Fruit fly (Drosophila melanogaster) whole organism, prepupa: Measurements from ENCODE around the gene Mkp3.

Source experiments
- CG10631 ChIP-seq: fragments of 200-800 bp; sonication (Bioruptor generic); optimal IDR thresholded peaks from 2 replicates; lab custom pipeline; 2016; ENCODE audit warnings: missing biosample characterization, missing genetic modification characterization
- CG10669 ChIP-seq: fragments of 200-800 bp; sonication (Bioruptor generic); optimal IDR thresholded peaks from 3 replicates; lab custom pipeline; 2018; ENCODE audit warnings: missing biosample characterization, mild to moderate bottlenecking, missing genetic modification characterization, moderate library complexity
- CG16779 ChIP-seq: fragments of 200-800 bp; sonication (Bioruptor generic); optimal IDR thresholded peaks from 3 replicates; lab custom pipeline; 2017; ENCODE audit warnings: missing biosample characterization, mild to moderate bottlenecking, missing genetic modification characterization
- CG3032 ChIP-seq: fragments of 200-800 bp; optimal IDR thresholded peaks from 2 replicates; lab custom pipeline; 2019; ENCODE audit warnings: missing biosample characterization, mild to moderate bottlenecking, missing genetic modification characterization, moderate library complexity
- CG32006 ChIP-seq: fragments of 200-800 bp; sonication (Bioruptor generic); optimal IDR thresholded peaks from 3 replicates; lab custom pipeline; 2017; ENCODE audit warnings: missing biosample characterization, mild to moderate bottlenecking, missing genetic modification characterization
- CG3919 ChIP-seq: fragments of 200-800 bp; sonication (Bioruptor generic); optimal IDR thresholded peaks from 3 replicates; lab custom pipeline; 2016; ENCODE audit warnings: missing biosample characterization, missing genetic modification characterization
- CG4318 ChIP-seq: fragments of 200-800 bp; sonication (Bioruptor generic); optimal IDR thresholded peaks from 3 replicates; lab custom pipeline; 2017; ENCODE audit warnings: missing biosample characterization, mild to moderate bottlenecking, missing genetic modification characterization
- CG6163 ChIP-seq: fragments of 200-800 bp; sonication (Bioruptor generic); IDR thresholded peaks from 3 replicates; pipeline ENCODE4 v1.3.6; 2022; ENCODE audit warnings: missing biosample characterization, missing genetic modification characterization
- CG6792 ChIP-seq: fragments of 200-800 bp; sonication (Bioruptor generic); optimal IDR thresholded peaks from 3 replicates; lab custom pipeline; 2016; ENCODE audit warnings: missing biosample characterization, missing genetic modification characterization
- CG6808 ChIP-seq: fragments of 200-800 bp; sonication (Bioruptor generic); optimal IDR thresholded peaks from 3 replicates; lab custom pipeline; 2017; ENCODE audit warnings: missing biosample characterization, missing genetic modification characterization, mild to moderate bottlenecking, moderate library complexity, missing genetic modification reagents
- CG6854 ChIP-seq: fragments of 200-800 bp; sonication (Bioruptor generic); optimal IDR thresholded peaks from 2 replicates; lab custom pipeline; 2017; ENCODE audit warnings: missing biosample characterization, mild to moderate bottlenecking, missing genetic modification characterization
- CG7368 ChIP-seq: fragments of 200-800 bp; sonication (Bioruptor generic); optimal IDR thresholded peaks from 3 replicates; lab custom pipeline; 2016; ENCODE audit warnings: missing biosample characterization, missing genetic modification characterization
- CG8119 ChIP-seq: fragments of 200-800 bp; sonication (Bioruptor generic); IDR thresholded peaks from 3 replicates; pipeline ENCODE4 v1.3.6; 2022; ENCODE audit warnings: missing biosample characterization, missing genetic modification characterization
- CG8319 ChIP-seq: fragments of 200-800 bp; sonication (Bioruptor generic); optimal IDR thresholded peaks from 3 replicates; lab custom pipeline; 2016; ENCODE audit warnings: missing biosample characterization, missing genetic modification characterization
- CG9139 ChIP-seq: fragments of 200-800 bp; sonication (Bioruptor generic); optimal IDR thresholded peaks from 3 replicates; lab custom pipeline; 2017; ENCODE audit warnings: missing biosample characterization, mild to moderate bottlenecking, missing genetic modification characterization
- Eip75B ChIP-seq: fragments of 200-800 bp; sonication (Bioruptor generic); optimal IDR thresholded peaks from 3 replicates; lab custom pipeline; 2016; ENCODE audit warnings: missing biosample characterization, missing genetic modification characterization
- Eip78C ChIP-seq: fragments of 200-800 bp; sonication (Bioruptor generic); peaks from one replicate; lab custom pipeline; 2016; ENCODE audit warnings: missing biosample characterization, missing genetic modification characterization
- Eip93F ChIP-seq: fragments of 200-800 bp; sonication (Bioruptor generic); optimal IDR thresholded peaks from 2 replicates; lab custom pipeline; 2016; ENCODE audit warnings: missing biosample characterization, mild to moderate bottlenecking, missing genetic modification characterization
- Gug ChIP-seq: fragments of 200-800 bp; sonication (Bioruptor generic); IDR thresholded peaks from 2 replicates; pipeline ENCODE4 v1.3.6; 2022; ENCODE audit warnings: missing biosample characterization, missing genetic modification characterization
- Hr38 ChIP-seq: sonication (Bioruptor generic); optimal IDR thresholded peaks from 2 replicates; lab custom pipeline; 2016; ENCODE audit warnings: missing biosample characterization, missing genetic modification characterization
- Hr39 ChIP-seq: fragments of 200-800 bp; sonication (Bioruptor generic); optimal IDR thresholded peaks from 2 replicates; lab custom pipeline; 2016; ENCODE audit warnings: missing biosample characterization, missing genetic modification characterization
- Hr4 ChIP-seq: fragments of 200-800 bp; sonication (Bioruptor generic); optimal IDR thresholded peaks from 3 replicates; lab custom pipeline; 2016; ENCODE audit warnings: missing biosample characterization, missing genetic modification characterization
- OdsH ChIP-seq: fragments of 200-800 bp; sonication (Bioruptor generic); optimal IDR thresholded peaks from 3 replicates; lab custom pipeline; 2016; ENCODE audit warnings: missing biosample characterization, missing genetic modification characterization
- Smox ChIP-seq: fragments of 200-800 bp; sonication (Bioruptor generic); optimal IDR thresholded peaks from 3 replicates; lab custom pipeline; 2016; ENCODE audit warnings: missing biosample characterization, missing genetic modification characterization
- Sox14 ChIP-seq: fragments of 200-800 bp; sonication (Bioruptor generic); optimal IDR thresholded peaks from 3 replicates; lab custom pipeline; 2016; ENCODE audit warnings: missing biosample characterization, missing genetic modification characterization
- Sox15 ChIP-seq: fragments of 200-800 bp; sonication (Bioruptor generic); optimal IDR thresholded peaks from 3 replicates; lab custom pipeline; 2016; ENCODE audit warnings: missing biosample characterization, missing genetic modification characterization
- cyc ChIP-seq: fragments of 200-800 bp; sonication (Bioruptor generic); optimal IDR thresholded peaks from 3 replicates; lab custom pipeline; 2016; ENCODE audit warnings: missing biosample characterization, missing genetic modification characterization
- dac ChIP-seq: fragments of 200-800 bp; sonication (Bioruptor generic); optimal IDR thresholded peaks from 2 replicates; lab custom pipeline; 2017; ENCODE audit warnings: missing biosample characterization, mild to moderate bottlenecking, missing genetic modification characterization
- dsx ChIP-seq: fragments of 200-800 bp; optimal IDR thresholded peaks from 3 replicates; lab custom pipeline; 2019; ENCODE audit warnings: missing biosample characterization, mild to moderate bottlenecking, missing genetic modification characterization, moderate library complexity; ENCODE audit not compliant: poor library complexity, severe bottlenecking
- eg ChIP-seq: fragments of 200-800 bp; sonication (Bioruptor generic); IDR thresholded peaks from 3 replicates; pipeline ENCODE4 v1.3.6; 2022; ENCODE audit warnings: missing biosample characterization, missing genetic modification characterization
- fd59A ChIP-seq: fragments of 200-800 bp; sonication (Bioruptor generic); optimal IDR thresholded peaks from 2 replicates; lab custom pipeline; 2017; ENCODE audit warnings: missing biosample characterization, mild to moderate bottlenecking, missing genetic modification characterization, missing genetic modification reagents
- fd85E ChIP-seq: fragments of 200-800 bp; sonication (Bioruptor generic); optimal IDR thresholded peaks from 3 replicates; lab custom pipeline; 2016; ENCODE audit warnings: missing biosample characterization, missing genetic modification characterization
- fkh ChIP-seq: fragments of 200-800 bp; sonication (Bioruptor generic); optimal IDR thresholded peaks from 3 replicates; lab custom pipeline; 2017; ENCODE audit warnings: missing biosample characterization, mild to moderate bottlenecking, missing genetic modification characterization, moderate library complexity
- lz ChIP-seq: fragments of 200-800 bp; sonication (Bioruptor generic); optimal IDR thresholded peaks from 3 replicates; lab custom pipeline; 2016; ENCODE audit warnings: missing biosample characterization, missing genetic modification characterization
- net ChIP-seq: fragments of 200-800 bp; sonication (Bioruptor generic); optimal IDR thresholded peaks from 3 replicates; lab custom pipeline; 2016; ENCODE audit warnings: missing biosample characterization, missing genetic modification characterization
- pdm3 ChIP-seq: fragments of 200-800 bp; sonication (Bioruptor generic); optimal IDR thresholded peaks from 3 replicates; lab custom pipeline; 2016; ENCODE audit warnings: missing biosample characterization, missing genetic modification characterization
- salr ChIP-seq, 2 experiments: fragments of 200-800 bp; sonication (Bioruptor generic); optimal IDR thresholded peaks; 3 replicates each; lab custom pipeline; 2016 to 2018; ENCODE audit warnings: missing biosample characterization in 2 of 2, missing genetic modification characterization in 2 of 2, mild to moderate bottlenecking in 1 of 2
- spab ChIP-seq: fragments of 200-800 bp; sonication (Bioruptor generic); optimal IDR thresholded peaks from 2 replicates; lab custom pipeline; 2017; ENCODE audit warnings: missing biosample characterization, mild to moderate bottlenecking, missing genetic modification characterization, missing genetic modification reagents
- svp ChIP-seq: fragments of 200-800 bp; sonication (Bioruptor generic); peaks from one replicate; lab custom pipeline; 2016; ENCODE audit warnings: missing biosample characterization, missing genetic modification characterization
- topi ChIP-seq: fragments of 200-800 bp; sonication (Bioruptor generic); optimal IDR thresholded peaks from 3 replicates; lab custom pipeline; 2016; ENCODE audit warnings: missing biosample characterization, missing genetic modification characterization
- vri ChIP-seq: fragments of 200-800 bp; sonication (Bioruptor generic); optimal IDR thresholded peaks from 3 replicates; lab custom pipeline; 2016; ENCODE audit warnings: missing biosample characterization, mild to moderate bottlenecking, missing genetic modification characterization

Gene Mkp3

dm6 chr3L:19033154-19033811 is 52.9 kb downstream of the Mkp3 start (continued):
- peak; percentile 53 for TF ChIP-seq CG9139 (GFP tag; lab: Kevin White, UChicago)
- peak; percentile 65 for TF ChIP-seq CG32006
- peak; percentile 32 for TF ChIP-seq CG16779 (tag; lab: Kevin White, UChicago)
- peak; percentile 45 for TF ChIP-seq Hr39 (GFP tag; lab: Kevin White, UChicago)
- TF ChIP-seq CG8319: peak; percentile 47
- TF ChIP-seq CG3919 (GFP tag; lab: Kevin White, UChicago): peak; percentile 78
- peak; percentile 89 for TF ChIP-seq Eip78C (GFP tag; lab: Kevin White, UChicago)
- TF ChIP-seq cyc (GFP tag; lab: Kevin White, UChicago): peak; percentile 53
- TF ChIP-seq lz (GFP tag; lab: Kevin White, UChicago): peak; percentile 36
- TF ChIP-seq Smox (GFP tag; lab: Kevin White, UChicago): peak; percentile 51

- TF ChIP-seq eg (no peak), fd85E (no peak), CG4318 (GFP tag; lab: Kevin White, UChicago) (no peak), Sox15 (no peak), CG8119 (GFP tag; lab: Robert Waterston, UW) (no peak), dac (no peak), net (no peak), Hr4 (GFP tag; lab: Kevin White, UChicago) (no peak)
- TF ChIP-seq, all 60 proteins: peak for 0
These were observed 53.5 kb downstream of the Mkp3 start for dm6 chr3L:19032676-19033075.

DNA sequence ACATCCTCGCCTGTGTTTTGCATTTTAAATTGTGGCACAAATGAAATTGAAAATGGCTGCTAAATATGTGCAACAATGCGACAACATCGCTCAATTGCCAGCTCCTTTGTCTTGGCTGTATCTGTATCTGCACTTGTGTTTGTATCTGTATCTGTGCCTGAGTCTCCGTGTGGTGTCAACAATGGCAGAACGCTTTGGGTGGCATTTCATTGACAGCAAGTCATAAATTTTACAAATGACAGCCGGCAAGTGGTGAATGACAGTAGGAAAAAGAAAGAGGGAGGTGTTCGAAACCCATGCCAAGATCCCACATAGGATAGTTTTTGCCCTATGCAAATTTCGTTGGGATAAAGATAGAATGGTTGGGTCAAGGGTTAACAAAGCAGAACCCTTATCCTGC is 54.4 kb downstream of the Mkp3 start:
- TF ChIP-seq Gug (GFP tag; lab: Robert Waterston, UW) (no peak), CG6792 (GFP tag; lab: Kevin White, UChicago) (no peak), CG7368 (GFP tag; lab: Kevin White, UChicago) (no peak), vri (GFP tag; lab: Kevin White, UChicago) (no peak), Sox14 (GFP tag; lab: Kevin White, UChicago) (peak; percentile 16), CG10631 (GFP tag; lab: Kevin White, UChicago) (no peak)

dm6 chr3L:19027172-19027571 is 59.1 kb downstream of the Mkp3 start:
- TF ChIP-seq CG6854 (GFP tag; lab: Kevin White, UChicago): no peak
- TF ChIP-seq dsx: no peak
- no peak for TF ChIP-seq Smox (GFP tag; lab: Kevin White, UChicago)
- no peak for TF ChIP-seq pdm3
- TF ChIP-seq CG7368 (GFP tag; lab: Kevin White, UChicago): no peak
- TF ChIP-seq Eip93F (GFP tag; lab: Kevin White, UChicago): no peak
- peak; percentile 12 for TF ChIP-seq CG32006
- TF ChIP-seq lz (GFP tag; lab: Kevin White, UChicago): no peak
- no peak for TF ChIP-seq CG3032 (tag; lab: Kevin White, UChicago)
- no peak for TF ChIP-seq Sox14 (GFP tag; lab: Kevin White, UChicago)
- TF ChIP-seq Eip75B: no peak
- TF ChIP-seq CG10631 (GFP tag; lab: Kevin White, UChicago): no peak
- TF ChIP-seq CG6163 (GFP tag; lab: Robert Waterston, UW): no peak
- TF ChIP-seq dac: no peak
- peak; percentile 54 for TF ChIP-seq svp
- no peak for TF ChIP-seq CG3919 (GFP tag; lab: Kevin White, UChicago)
- no peak for TF ChIP-seq spab
- no peak for TF ChIP-seq Hr38 (GFP tag; lab: Kevin White, UChicago)
- TF ChIP-seq topi (GFP tag; lab: Kevin White, UChicago): no peak
- TF ChIP-seq CG6808 (GFP tag; lab: Kevin White, UChicago): no peak
- TF ChIP-seq fd59A (GFP tag; lab: Kevin White, UChicago): no peak
- peak; percentile 17 for TF ChIP-seq Hr4 (GFP tag; lab: Kevin White, UChicago)
- TF ChIP-seq fkh (GFP tag; lab: Kevin White, UChicago): no peak
- TF ChIP-seq Eip78C (GFP tag; lab: Kevin White, UChicago): peak; percentile 71
- no peak for TF ChIP-seq CG9139 (GFP tag; lab: Kevin White, UChicago)
- peak; percentile 13 for TF ChIP-seq OdsH (GFP tag; lab: Kevin White, UChicago)
- no peak for TF ChIP-seq vri (GFP tag; lab: Kevin White, UChicago)
- no peak for TF ChIP-seq Hr39 (GFP tag; lab: Kevin White, UChicago)
- no peak for TF ChIP-seq CG6792 (GFP tag; lab: Kevin White, UChicago)
- no peak for TF ChIP-seq salr (GFP tag; optimal IDR thresholded peaks at IDR 0.05; lab: Kevin White, UChicago)
- no peak for TF ChIP-seq CG10669 (GFP tag; lab: Kevin White, UChicago)
